Fruit fly (Drosophila melanogaster) whole organism, pupa: ENCODE results near the gene Ubx.
A peak's percentile ranks its signal among the peaks of the same experiment; 100 is the strongest.

Experiments used
- CG10348 ChIP-seq: fragments of 200-800 bp; sonication (Bioruptor generic); IDR thresholded peaks from 2 replicates; pipeline ENCODE4 v1.3.6; 2022; ENCODE audit warnings: missing biosample characterization, missing genetic modification characterization
- CG14655 ChIP-seq: fragments of 200-800 bp; sonication (Bioruptor generic); optimal IDR thresholded peaks from 3 replicates; lab custom pipeline; 2017; ENCODE audit warnings: mild to moderate bottlenecking, missing biosample characterization, missing genetic modification reagents, missing genetic modification characterization
- CG34367 ChIP-seq: fragments of 200-800 bp; sonication (Bioruptor generic); optimal IDR thresholded peaks from 2 replicates; lab custom pipeline; 2018; ENCODE audit warnings: missing biosample characterization, mild to moderate bottlenecking, missing genetic modification characterization
- EcR ChIP-seq: fragments of 200-800 bp; sonication (Bioruptor generic); optimal IDR thresholded peaks from 3 replicates; lab custom pipeline; 2019; ENCODE audit warnings: missing biosample characterization, missing genetic modification characterization, mild to moderate bottlenecking, moderate library complexity, missing genetic modification reagents
- Ets98B ChIP-seq: fragments of 200-800 bp; sonication (Bioruptor generic); IDR thresholded peaks from 2 replicates; pipeline ENCODE4 v1.3.6; 2022; ENCODE audit warnings: missing biosample characterization, missing genetic modification characterization
- fd96Ca ChIP-seq: fragments of 200-800 bp; sonication (Bioruptor generic); IDR thresholded peaks from 3 replicates; pipeline ENCODE4 v1.3.6; 2022; ENCODE audit warnings: missing biosample characterization, missing genetic modification characterization
- gl ChIP-seq: fragments of 200-800 bp; sonication (Bioruptor generic); optimal IDR thresholded peaks from 2 replicates; lab custom pipeline; 2018; ENCODE audit warnings: missing biosample characterization, mild to moderate bottlenecking, missing genetic modification characterization

DNA sequence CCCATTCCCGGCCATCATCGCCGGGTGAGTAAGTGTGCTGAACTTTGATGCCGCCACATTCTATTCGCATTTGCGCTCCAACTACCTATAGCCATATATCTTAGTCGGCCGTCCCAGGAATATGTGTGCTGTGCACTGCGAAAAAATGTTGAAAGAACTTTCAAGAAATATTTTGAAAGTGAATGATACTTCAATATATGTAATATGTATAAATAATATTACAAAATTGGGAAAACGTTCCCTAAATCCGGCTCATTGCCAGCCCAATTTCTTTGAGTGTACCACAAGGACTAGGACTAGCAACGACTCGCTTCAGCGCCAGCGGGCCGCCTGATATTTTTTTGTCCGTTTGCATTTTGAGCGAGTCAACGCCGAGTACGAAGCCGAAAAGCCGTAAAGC is 61.0 kb downstream of the Ubx start:
- TF ChIP-seq Ets98B (no peak), CG14655 (GFP tag; lab: Kevin White, UChicago) (peak; percentile 22), EcR (GFP tag; lab: Kevin White, UChicago) (no peak), gl (tag; lab: Kevin White, UChicago) (no peak), CG10348 (no peak), fd96Ca (GFP tag; lab: Robert Waterston, UW) (no peak), CG34367 (tag; lab: Kevin White, UChicago) (no peak)
